Worm (Caenorhabditis elegans) whole organism, L2 larva: ENCODE measurements around the gene ugt-11.

Source experiments
- C34F6.9 ChIP-seq: fragments of 150-350 bp; optimal IDR thresholded peaks from 2 replicates; lab custom pipeline; 2014; ENCODE audit warnings: missing biosample characterization, missing genetic modification characterization
- F13H6.1 ChIP-seq: sonication (generic microtip); optimal IDR thresholded peaks from 2 replicates; lab custom pipeline; 2016; ENCODE audit warnings: missing genetic modification characterization, missing compliant biosample characterization
- Y55F3AM.14 ChIP-seq: fragments of 200-800 bp; sonication (Bioruptor generic); optimal IDR thresholded peaks from 2 replicates; lab custom pipeline; 2018; ENCODE audit warnings: mild to moderate bottlenecking, missing genetic modification characterization, missing compliant biosample characterization
- ZK546.5 ChIP-seq: sonication (generic microtip); optimal IDR thresholded peaks from 2 replicates; lab custom pipeline; 2017; ENCODE audit warnings: missing biosample characterization, missing genetic modification characterization
- aly-2 ChIP-seq: fragments of 150-350 bp; optimal IDR thresholded peaks from 2 replicates; lab custom pipeline; 2014; ENCODE audit warnings: missing biosample characterization, missing genetic modification characterization
- ama-1 ChIP-seq: fragments of 150-350 bp; optimal IDR thresholded peaks from 2 replicates; lab custom pipeline; 2018; ENCODE audit warnings: inconsistent platforms
- ceh-16 ChIP-seq: fragments of 150-350 bp; optimal IDR thresholded peaks from 2 replicates; lab custom pipeline; 2014; ENCODE audit warnings: missing biosample characterization, missing genetic modification characterization
- crh-2 ChIP-seq: sonication (generic microtip); optimal IDR thresholded peaks from 2 replicates; lab custom pipeline; 2017; ENCODE audit warnings: missing biosample characterization, missing genetic modification characterization
- dmd-4 ChIP-seq: sonication (generic microtip); optimal IDR thresholded peaks from 2 replicates; lab custom pipeline; 2017; ENCODE audit warnings: missing biosample characterization, missing genetic modification characterization
- fos-1 ChIP-seq: fragments of 150-350 bp; optimal IDR thresholded peaks from 2 replicates; lab custom pipeline; 2014; ENCODE audit warnings: missing biosample characterization, missing genetic modification characterization
- gmeb-1 ChIP-seq: fragments of 150-350 bp; optimal IDR thresholded peaks from 2 replicates; lab custom pipeline; 2014; ENCODE audit warnings: missing biosample characterization, missing genetic modification characterization
- lin-11 ChIP-seq: fragments of 150-350 bp; sonication (generic microtip); optimal IDR thresholded peaks from 2 replicates; lab custom pipeline; 2014; ENCODE audit warnings: missing biosample characterization, missing genetic modification characterization, inconsistent platforms, mixed read lengths
- lin-13 ChIP-seq: fragments of 150-350 bp; optimal IDR thresholded peaks from 2 replicates; lab custom pipeline; 2014; ENCODE audit warnings: missing biosample characterization, missing genetic modification reagents, missing genetic modification characterization
- lin-39 ChIP-seq: fragments of 150-350 bp; optimal IDR thresholded peaks from 2 replicates; lab custom pipeline; 2014; ENCODE audit warnings: missing biosample characterization, missing genetic modification reagents, missing genetic modification characterization
- lsy-2 ChIP-seq, 2 experiments: fragments of 150-350 bp in 1 of 2; sonication (generic microtip) in 1 of 2; optimal IDR thresholded peaks; 2 replicates each; lab custom pipeline; 2014 to 2017; ENCODE audit warnings: missing biosample characterization in 2 of 2, missing genetic modification characterization in 2 of 2
- mab-5 ChIP-seq: fragments of 150-350 bp; optimal IDR thresholded peaks from 2 replicates; lab custom pipeline; 2014; ENCODE audit warnings: missing biosample characterization, missing genetic modification characterization
- nhr-10 ChIP-seq: sonication (generic microtip); optimal IDR thresholded peaks from 2 replicates; lab custom pipeline; 2017; ENCODE audit warnings: missing biosample characterization, missing genetic modification characterization
- nhr-129 ChIP-seq: fragments of 150-350 bp; optimal IDR thresholded peaks from 2 replicates; lab custom pipeline; 2014; ENCODE audit warnings: missing biosample characterization, missing genetic modification characterization
- nhr-23 ChIP-seq: fragments of 150-350 bp; optimal IDR thresholded peaks from 2 replicates; lab custom pipeline; 2014; ENCODE audit warnings: missing biosample characterization, missing genetic modification reagents, missing genetic modification characterization
- nhr-237 ChIP-seq: fragments of 150-350 bp; optimal IDR thresholded peaks from 2 replicates; lab custom pipeline; 2014; ENCODE audit warnings: missing biosample characterization, missing genetic modification characterization
- nhr-25 ChIP-seq: fragments of 150-350 bp; sonication (generic microtip); optimal IDR thresholded peaks from 3 replicates; lab custom pipeline; 2014; ENCODE audit warnings: missing biosample characterization, missing genetic modification characterization
- nhr-77 ChIP-seq: fragments of 150-350 bp; optimal IDR thresholded peaks from 2 replicates; lab custom pipeline; 2014; ENCODE audit warnings: missing biosample characterization, missing genetic modification characterization
- peb-1 ChIP-seq: fragments of 150-350 bp; optimal IDR thresholded peaks from 2 replicates; lab custom pipeline; 2014; ENCODE audit warnings: missing biosample characterization, missing genetic modification characterization
- sma-3 ChIP-seq: sonication (generic microtip); optimal IDR thresholded peaks from 2 replicates; lab custom pipeline; 2016; ENCODE audit warnings: missing genetic modification reagents, missing genetic modification characterization, missing compliant biosample characterization
- sma-9 ChIP-seq, 2 experiments: fragments of 150-350 bp in 1 of 2; sonication (generic microtip) in 1 of 2; optimal IDR thresholded peaks; 2 replicates each; lab custom pipeline; 2014 to 2016; ENCODE audit warnings: missing genetic modification characterization in 2 of 2, mild to moderate bottlenecking in 1 of 2, missing biosample characterization in 1 of 2, missing compliant biosample characterization in 1 of 2, missing genetic modification reagents in 1 of 2, moderate library complexity in 1 of 2
- snpc-4 ChIP-seq: fragments of 150-350 bp; optimal IDR thresholded peaks from 2 replicates; lab custom pipeline; 2014; ENCODE audit warnings: missing biosample characterization, missing genetic modification characterization
- unc-39 ChIP-seq: fragments of 150-350 bp; optimal IDR thresholded peaks from 2 replicates; lab custom pipeline; 2014; ENCODE audit warnings: missing biosample characterization, missing genetic modification characterization
- unc-55 ChIP-seq: fragments of 150-350 bp; sonication (generic microtip); optimal IDR thresholded peaks from 3 replicates; lab custom pipeline; 2014; ENCODE audit warnings: missing biosample characterization, missing genetic modification reagents, missing genetic modification characterization
- ztf-11 ChIP-seq: sonication (generic microtip); optimal IDR thresholded peaks from 2 replicates; lab custom pipeline; 2017; ENCODE audit warnings: missing biosample characterization, missing genetic modification characterization

ugt-11 gene

ce11 chrV:4846507-4846906 is 48.4 kb downstream of the ugt-11 start:
- no peak for TF ChIP-seq lin-13 (GFP tag; lab: Kevin White, UChicago)
- TF ChIP-seq ama-1 (lab: Kevin White, UChicago): no peak
- no peak for TF ChIP-seq nhr-129 (tag; lab: Kevin White, UChicago)
- TF ChIP-seq nhr-10: no peak
- TF ChIP-seq nhr-77 (tag; lab: Kevin White, UChicago): no peak
- TF ChIP-seq aly-2: no peak
- no peak for TF ChIP-seq nhr-237 (tag; lab: Kevin White, UChicago)
- no peak for TF ChIP-seq dmd-4 (tag; lab: Kevin White, UChicago)
- no peak for TF ChIP-seq ZK546.5 (tag; lab: Kevin White, UChicago)
- no peak for TF ChIP-seq mab-5
- TF ChIP-seq snpc-4 (tag; lab: Kevin White, UChicago): no peak
- no peak for TF ChIP-seq unc-39 (tag; lab: Kevin White, UChicago)
- TF ChIP-seq ztf-11 (tag; lab: Kevin White, UChicago): no peak
- no peak for TF ChIP-seq peb-1 (tag; lab: Kevin White, UChicago)
- TF ChIP-seq sma-3 (GFP tag; lab: Kevin White, UChicago): no peak
- TF ChIP-seq ceh-16 (tag; lab: Kevin White, UChicago): no peak
- no peak for TF ChIP-seq nhr-23 (tag; lab: Kevin White, UChicago)
- TF ChIP-seq, all 48 proteins: peak for 0

- TF ChIP-seq gmeb-1 (tag; lab: Kevin White, UChicago) (peak; percentile 71), F13H6.1 (tag; lab: Kevin White, UChicago) (peak; percentile 25), nhr-129 (tag; lab: Kevin White, UChicago) (peak; percentile 79), Y55F3AM.14 (GFP tag; lab: Kevin White, UChicago) (no peak), C34F6.9 (tag; lab: Kevin White, UChicago) (peak; percentile 83), lsy-2 (tag; optimal IDR thresholded peaks at IDR 0.05; lab: Kevin White, UChicago) (peak in 1 of 2 experiments; percentile 61), ceh-16 (tag; lab: Kevin White, UChicago) (no peak), unc-39 (tag; lab: Kevin White, UChicago) (no peak), lin-39 (no peak), lin-11 (tag; lab: Kevin White, UChicago) (no peak), fos-1 (tag; lab: Kevin White, UChicago) (peak; percentile 60), crh-2 (tag; lab: Kevin White, UChicago) (peak; percentile 45), sma-9 (GFP tag; optimal IDR thresholded peaks at IDR 0.05; lab: Kevin White, UChicago) (peak; percentile 45), sma-9 (tag; optimal IDR thresholded peaks at IDR 0.05; lab: Kevin White, UChicago) (no peak), sma-3 (GFP tag; lab: Kevin White, UChicago) (peak; percentile 12), nhr-25 (peak; percentile 7), unc-55 (GFP tag; lab: Kevin White, UChicago) (peak; percentile 66)
Observed at ce11 chrV:4844591-4844990, 50.3 kb downstream of the ugt-11 start, which contains the start of gene abhd-5.2. Gene abhd-5.2 (plus strand): TSS chrV:4844685.
